Fruit fly (Drosophila melanogaster) whole organism, adult: ENCODE data around the gene CG6761.

ENCODE experiments used
- CG12768 ChIP-seq: fragments of 200-800 bp; sonication (Bioruptor generic); optimal IDR thresholded peaks from 2 replicates; lab custom pipeline; 2017; ENCODE audit warnings: missing biosample characterization, missing genetic modification characterization, mild to moderate bottlenecking, moderate library complexity, missing genetic modification reagents
- CG7101 ChIP-seq: fragments of 200-800 bp; sonication (Bioruptor generic); optimal IDR thresholded peaks from 2 replicates; lab custom pipeline; 2018; ENCODE audit warnings: missing biosample characterization, mild to moderate bottlenecking, missing genetic modification characterization, moderate library complexity
- Clk ChIP-seq: fragments of 200-800 bp; sonication (Bioruptor generic); optimal IDR thresholded peaks from 2 replicates; lab custom pipeline; 2017; ENCODE audit warnings: missing biosample characterization, missing genetic modification characterization
- Crg-1 ChIP-seq: fragments of 200-800 bp; sonication (Bioruptor generic); optimal IDR thresholded peaks from 2 replicates; lab custom pipeline; 2016; ENCODE audit warnings: missing biosample characterization, missing genetic modification characterization
- Hr96 ChIP-seq: fragments of 200-800 bp; sonication (Bioruptor generic); optimal IDR thresholded peaks from 2 replicates; lab custom pipeline; 2016; ENCODE audit warnings: missing biosample characterization, missing genetic modification characterization
- Mnt ChIP-seq: fragments of 200-800 bp; sonication (Bioruptor generic); optimal IDR thresholded peaks from 2 replicates; lab custom pipeline; 2016; ENCODE audit warnings: missing biosample characterization, mild to moderate bottlenecking, missing genetic modification characterization
- cic ChIP-seq: fragments of 200-800 bp; sonication (Bioruptor generic); optimal IDR thresholded peaks from 2 replicates; lab custom pipeline; 2017; ENCODE audit warnings: missing biosample characterization, mild to moderate bottlenecking, missing genetic modification characterization, moderate library complexity
- cnc ChIP-seq, 2 experiments: fragments of >200 bp; optimal IDR thresholded peaks; 2 replicates each; lab custom pipeline; 2017
- kay ChIP-seq: fragments of 200-800 bp; sonication (Bioruptor generic); peaks from one replicate; lab custom pipeline; 2016; ENCODE audit warnings: missing biosample characterization, missing genetic modification characterization, borderline replicate concordance
- pad ChIP-seq: fragments of 200-800 bp; sonication (Bioruptor generic); optimal IDR thresholded peaks from 3 replicates; lab custom pipeline; 2017; ENCODE audit warnings: missing biosample characterization, missing genetic modification characterization, mild to moderate bottlenecking, moderate library complexity, missing genetic modification reagents
- tj ChIP-seq: fragments of 200-800 bp; sonication (Bioruptor generic); optimal IDR thresholded peaks from 3 replicates; lab custom pipeline; 2017; ENCODE audit warnings: missing biosample characterization, mild to moderate bottlenecking, missing genetic modification characterization, moderate library complexity
- toe ChIP-seq: fragments of 200-800 bp; sonication (Bioruptor generic); optimal IDR thresholded peaks from 2 replicates; lab custom pipeline; 2016; ENCODE audit warnings: missing biosample characterization, missing genetic modification characterization

- no peak for TF ChIP-seq Crg-1 (GFP tag; lab: Kevin White, UChicago)
- no peak for TF ChIP-seq CG7101 (tag; lab: Kevin White, UChicago)
- TF ChIP-seq pad (GFP tag; lab: Kevin White, UChicago): no peak
- TF ChIP-seq Clk (GFP tag; lab: Kevin White, UChicago): no peak
- TF ChIP-seq Hr96 (GFP tag; lab: Kevin White, UChicago): no peak
- no peak for TF ChIP-seq kay (GFP tag; lab: Kevin White, UChicago)
- TF ChIP-seq toe (GFP tag; lab: Kevin White, UChicago): no peak
- no peak for TF ChIP-seq CG12768
- no peak for TF ChIP-seq cnc (optimal IDR thresholded peaks at IDR 0.05; lab: Kevin White, UChicago)
- TF ChIP-seq Mnt (GFP tag; lab: Kevin White, UChicago): no peak
- TF ChIP-seq cic (GFP tag; lab: Kevin White, UChicago): peak; percentile 45
- TF ChIP-seq tj (GFP tag; lab: Kevin White, UChicago): no peak
Measured at dm6 chr3L:9695242-9695641, 8.2 kb downstream of the CG6761 start.
